Fruit fly (Drosophila melanogaster): Measurements from ENCODE around the gene Nuf2.

The Nuf2 gene

dm6 chr2L:7097386-7097785 lies 31.7 kb upstream of the Nuf2 start:
- TF ChIP-seq CG7101 (tag; optimal IDR thresholded peaks at IDR 0.05), result no peak
- TF ChIP-seq Mnt (GFP tag; optimal IDR thresholded peaks at IDR 0.05), result no peak
- no peak for TF ChIP-seq bab1 (GFP tag; optimal IDR thresholded peaks at IDR 0.05)
- no peak for TF ChIP-seq ovo (GFP tag; optimal IDR thresholded peaks at IDR 0.05)
- TF ChIP-seq Crg-1 (GFP tag; optimal IDR thresholded peaks at IDR 0.05), result no peak
- no peak for TF ChIP-seq cnc (optimal IDR thresholded peaks at IDR 0.05)
- no peak for TF ChIP-seq pad (GFP tag; optimal IDR thresholded peaks at IDR 0.05)
- no peak for TF ChIP-seq Clk (GFP tag; optimal IDR thresholded peaks at IDR 0.05)
- no peak for TF ChIP-seq CG12768 (GFP tag; optimal IDR thresholded peaks at IDR 0.05)
- TF ChIP-seq CG14711 (tag; optimal IDR thresholded peaks at IDR 0.05), result no peak
- no peak for TF ChIP-seq CG33017 (tag; optimal IDR thresholded peaks at IDR 0.05)
- TF ChIP-seq CG5204 (GFP tag; optimal IDR thresholded peaks at IDR 0.05), result no peak

- TF ChIP-seq pad (GFP tag; optimal IDR thresholded peaks at IDR 0.05), result no peak
- TF ChIP-seq CG12768 (GFP tag; optimal IDR thresholded peaks at IDR 0.05), result no peak
- TF ChIP-seq CG5204 (GFP tag; optimal IDR thresholded peaks at IDR 0.05), result no peak
- no peak for TF ChIP-seq toe (GFP tag; optimal IDR thresholded peaks at IDR 0.05)
- TF ChIP-seq CG7045 (GFP tag; optimal IDR thresholded peaks at IDR 0.05), result no peak
- no peak for TF ChIP-seq Mnt (GFP tag; optimal IDR thresholded peaks at IDR 0.05)
- TF ChIP-seq CG7101 (tag; optimal IDR thresholded peaks at IDR 0.05), result no peak
These were observed 28.7 kb upstream of the Nuf2 start for dm6 chr2L:7094303-7094702.

dm6 chr2L:7090922-7091321 lies 25.3 kb upstream of the Nuf2 start:
- TF ChIP-seq CG33017 (tag; optimal IDR thresholded peaks at IDR 0.05) (no peak), CG11617 (GFP tag; optimal IDR thresholded peaks at IDR 0.05) (no peak), ovo (GFP tag; optimal IDR thresholded peaks at IDR 0.05) (no peak), Clk (GFP tag; optimal IDR thresholded peaks at IDR 0.05) (no peak), CG7045 (GFP tag; optimal IDR thresholded peaks at IDR 0.05) (no peak), cnc (optimal IDR thresholded peaks at IDR 0.05) (no peak), CG5204 (GFP tag; optimal IDR thresholded peaks at IDR 0.05) (no peak), CG12768 (GFP tag; optimal IDR thresholded peaks at IDR 0.05) (no peak), cic (GFP tag; optimal IDR thresholded peaks at IDR 0.05) (no peak), kay (GFP tag; ENCODE audit: borderline replicate concordance) (no peak), Crg-1 (GFP tag; optimal IDR thresholded peaks at IDR 0.05) (no peak), pad (GFP tag; optimal IDR thresholded peaks at IDR 0.05) (no peak)

dm6 chr2L:7084410-7084809 lies 18.8 kb upstream of the Nuf2 start, which contains the start of gene Pvf2:
Gene Pvf2 (minus strand): TSS chr2L:7084635.
- TF ChIP-seq CG11617 (GFP tag; optimal IDR thresholded peaks at IDR 0.05), result no peak
- TF ChIP-seq CG33017 (tag; optimal IDR thresholded peaks at IDR 0.05), result no peak

dm6 chr2L:7082203-7082602 lies 16.6 kb upstream of the Nuf2 start:
- no peak for TF ChIP-seq CG12768 (GFP tag; optimal IDR thresholded peaks at IDR 0.05)

- TF ChIP-seq bab1 (GFP tag; optimal IDR thresholded peaks at IDR 0.05) (no peak), pad (GFP tag; optimal IDR thresholded peaks at IDR 0.05) (no peak), tj (GFP tag; optimal IDR thresholded peaks at IDR 0.05) (no peak), CG12768 (GFP tag; optimal IDR thresholded peaks at IDR 0.05) (no peak), CG1620 (GFP tag; optimal IDR thresholded peaks at IDR 0.05) (no peak), cic (GFP tag; optimal IDR thresholded peaks at IDR 0.05) (no peak), Hr96 (GFP tag; optimal IDR thresholded peaks at IDR 0.05) (no peak), Clk (GFP tag; optimal IDR thresholded peaks at IDR 0.05) (no peak), CG7101 (tag; optimal IDR thresholded peaks at IDR 0.05) (no peak), CG33017 (tag; optimal IDR thresholded peaks at IDR 0.05) (no peak), CG7045 (GFP tag; optimal IDR thresholded peaks at IDR 0.05) (no peak), Mnt (GFP tag; optimal IDR thresholded peaks at IDR 0.05) (no peak), CG11617 (GFP tag; optimal IDR thresholded peaks at IDR 0.05) (no peak)
These were observed 15.7 kb upstream of the Nuf2 start for dm6 chr2L:7081307-7081706.

- TF ChIP-seq cic (GFP tag; optimal IDR thresholded peaks at IDR 0.05) (no peak), ovo (GFP tag; optimal IDR thresholded peaks at IDR 0.05) (no peak), cnc (optimal IDR thresholded peaks at IDR 0.05) (no peak), Mnt (GFP tag; optimal IDR thresholded peaks at IDR 0.05) (no peak), pad (GFP tag; optimal IDR thresholded peaks at IDR 0.05) (no peak), CG11617 (GFP tag; optimal IDR thresholded peaks at IDR 0.05) (no peak), bab1 (GFP tag; optimal IDR thresholded peaks at IDR 0.05) (no peak), CG7045 (GFP tag; optimal IDR thresholded peaks at IDR 0.05) (no peak), toe (GFP tag; optimal IDR thresholded peaks at IDR 0.05) (no peak), Hr96 (GFP tag; optimal IDR thresholded peaks at IDR 0.05) (no peak), CG14711 (tag; optimal IDR thresholded peaks at IDR 0.05) (no peak), Clk (GFP tag; optimal IDR thresholded peaks at IDR 0.05) (no peak), CG12768 (GFP tag; optimal IDR thresholded peaks at IDR 0.05) (no peak), Crg-1 (GFP tag; optimal IDR thresholded peaks at IDR 0.05) (no peak), kay (GFP tag; ENCODE audit: borderline replicate concordance) (no peak), CG33017 (tag; optimal IDR thresholded peaks at IDR 0.05) (no peak), CG1620 (GFP tag; optimal IDR thresholded peaks at IDR 0.05) (no peak), CG7101 (tag; optimal IDR thresholded peaks at IDR 0.05) (no peak)
These were observed 11.2 kb upstream of the Nuf2 start for dm6 chr2L:7076804-7077203.
